Fruit fly (Drosophila melanogaster) whole organism, pupa: Measurements from ENCODE around the gene Gs1.

Source experiments
- CG12605 ChIP-seq: fragments of 200-800 bp; sonication (Bioruptor generic); IDR thresholded peaks from 2 replicates; pipeline ENCODE4 v1.3.6; 2022; ENCODE audit warnings: missing biosample characterization, missing genetic modification characterization
- CG17806 ChIP-seq: fragments of 200-800 bp; sonication (Bioruptor generic); optimal IDR thresholded peaks from 2 replicates; lab custom pipeline; 2018; ENCODE audit warnings: missing biosample characterization, mild to moderate bottlenecking, missing genetic modification characterization, moderate library complexity
- CG34367 ChIP-seq: fragments of 200-800 bp; sonication (Bioruptor generic); optimal IDR thresholded peaks from 2 replicates; lab custom pipeline; 2018; ENCODE audit warnings: missing biosample characterization, mild to moderate bottlenecking, missing genetic modification characterization
- EcR ChIP-seq: fragments of 200-800 bp; sonication (Bioruptor generic); optimal IDR thresholded peaks from 3 replicates; lab custom pipeline; 2019; ENCODE audit warnings: missing biosample characterization, missing genetic modification characterization, mild to moderate bottlenecking, moderate library complexity, missing genetic modification reagents
- Snoo ChIP-seq: fragments of 200-800 bp; sonication (Bioruptor generic); optimal IDR thresholded peaks from 3 replicates; lab custom pipeline; 2017; ENCODE audit warnings: missing biosample characterization, mild to moderate bottlenecking, missing genetic modification characterization, inconsistent platforms
- fd96Ca ChIP-seq: fragments of 200-800 bp; sonication (Bioruptor generic); IDR thresholded peaks from 3 replicates; pipeline ENCODE4 v1.3.6; 2022; ENCODE audit warnings: missing biosample characterization, missing genetic modification characterization
- gl ChIP-seq: fragments of 200-800 bp; sonication (Bioruptor generic); optimal IDR thresholded peaks from 2 replicates; lab custom pipeline; 2018; ENCODE audit warnings: missing biosample characterization, mild to moderate bottlenecking, missing genetic modification characterization

DNA sequence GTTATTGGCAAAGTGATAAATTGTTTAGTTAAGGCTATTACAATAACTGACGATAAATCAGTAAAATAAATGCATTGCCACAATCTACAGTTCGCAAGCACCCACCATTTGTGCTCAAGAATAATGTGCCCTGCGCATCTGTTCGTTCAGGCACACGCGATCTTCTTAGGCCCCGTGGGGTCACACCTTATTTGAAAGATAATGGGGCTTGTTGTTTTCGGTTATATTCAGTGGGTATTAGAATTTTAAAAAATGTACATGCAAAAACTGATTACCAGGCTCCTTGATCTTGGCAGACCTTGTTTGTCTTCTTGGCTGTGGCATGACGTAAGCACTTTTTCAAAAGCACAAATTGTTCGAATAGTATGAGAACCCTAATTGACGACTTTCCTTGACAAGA lies 24.8 kb upstream of the Gs1 start:
- TF ChIP-seq Snoo (no peak), gl (tag; lab: Kevin White, UChicago) (no peak), CG12605 (no peak), fd96Ca (GFP tag; lab: Robert Waterston, UW) (no peak), CG17806 (tag; lab: Kevin White, UChicago) (no peak), CG34367 (no peak), EcR (GFP tag; lab: Kevin White, UChicago) (no peak)
